2 fruit fly cellular contexts compared by ENCODE assay signal in the genomic region with DNA sequence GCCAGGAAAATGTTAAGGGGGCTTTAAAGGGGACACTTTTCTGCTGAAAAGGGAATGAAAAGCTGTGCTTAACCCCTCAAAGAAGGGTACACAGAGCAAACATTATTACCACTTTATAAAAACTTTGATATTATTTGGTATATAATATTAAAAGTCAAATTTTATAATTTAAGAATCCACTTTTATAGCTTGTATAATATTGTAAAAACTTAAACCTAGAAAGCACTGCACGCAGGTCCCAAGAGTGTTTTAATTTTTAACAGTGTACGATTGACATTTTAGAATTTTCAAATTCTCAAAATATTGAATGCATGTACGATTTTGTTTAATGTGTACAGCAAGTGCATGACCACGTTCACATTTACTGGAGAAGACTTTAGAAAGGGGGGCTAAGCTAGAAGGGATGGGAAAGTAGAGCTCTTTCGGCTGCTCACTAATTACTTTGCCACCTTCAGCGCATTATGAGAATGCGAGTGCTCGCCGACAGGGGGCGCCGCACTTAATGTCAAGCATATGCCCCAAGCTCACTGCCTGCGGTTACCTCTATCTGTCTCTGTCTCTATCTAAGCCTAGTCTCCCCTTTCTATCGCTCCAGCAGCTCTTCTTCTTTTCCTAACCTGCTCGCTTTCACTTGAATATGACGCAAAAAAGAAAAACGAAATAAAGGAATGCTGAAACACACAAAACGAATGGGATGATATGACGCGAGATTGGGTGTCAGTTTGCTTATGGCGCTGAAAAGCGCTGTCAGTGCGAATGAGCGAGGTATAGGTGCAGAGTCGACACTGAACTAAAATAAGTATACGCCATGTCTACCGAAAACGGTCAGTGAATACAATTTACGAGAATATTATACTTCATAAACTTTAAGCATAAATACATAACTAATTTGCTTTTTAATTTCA.
TF ChIP-seq lines count a peak whose summit lies in the region.

No protein-coding gene starts in this region.

TF ChIP-seq in whole organism, embryonic, 481 proteins besides CTCF, POLR2A, EP300 and RAD21 (continued from another document and continues in another):
- TF ChIP-seq sima (GFP tag; optimal IDR thresholded peaks at IDR 0.05; lab: Kevin White, UChicago) = no peak
- 0 out of 2 replicates have a peak, but pooled peaks have one; percentile 29 for TF ChIP-seq chm (GFP tag; IDR thresholded peaks at IDR 0.05; lab: Robert Waterston, UW)
- no peak for TF ChIP-seq nerfin-1 (tag; optimal IDR thresholded peaks at IDR 0.05; lab: Kevin White, UChicago)
- no peak for TF ChIP-seq CG2129 (GFP tag; IDR thresholded peaks at IDR 0.05; lab: Robert Waterston, UW; ENCODE audit: partially characterized antibody)
- TF ChIP-seq CG6175 (GFP tag; IDR thresholded peaks at IDR 0.05; lab: Robert Waterston, UW) = no peak
- TF ChIP-seq pfk (GFP tag; optimal IDR thresholded peaks at IDR 0.05; lab: Kevin White, UChicago) = no peak
- no peak for TF ChIP-seq bowl (GFP tag; IDR thresholded peaks at IDR 0.05; lab: Robert Waterston, UW)
- 0 out of 2 replicates have a peak, but pooled peaks have one; percentile 10 for TF ChIP-seq onecut (GFP tag; IDR thresholded peaks at IDR 0.05; lab: Robert Waterston, UW)
- no peak for TF ChIP-seq CG13894 (tag; optimal IDR thresholded peaks at IDR 0.05; lab: Kevin White, UChicago)
- no peak for TF ChIP-seq H2.0 (GFP tag; IDR thresholded peaks at IDR 0.05; lab: Robert Waterston, UW)
- TF ChIP-seq nmo (GFP tag; optimal IDR thresholded peaks at IDR 0.05; lab: Kevin White, UChicago) = peak; percentile 36
- no peak for TF ChIP-seq CG8765 (GFP tag; IDR thresholded peaks at IDR 0.05; lab: Robert Waterston, UW)
- TF ChIP-seq D (optimal IDR thresholded peaks at IDR 0.05; lab: Kevin White, UChicago) = no peak
- TF ChIP-seq D (GFP tag; optimal IDR thresholded peaks at IDR 0.05; lab: Kevin White, UChicago) = peak; percentile 9
- TF ChIP-seq ttk (GFP tag; IDR thresholded peaks at IDR 0.05; lab: Robert Waterston, UW) = no peak
- TF ChIP-seq CG4707 (GFP tag; optimal IDR thresholded peaks at IDR 0.05; lab: Kevin White, UChicago) = no peak
- TF ChIP-seq nerfin-2 (GFP tag; IDR thresholded peaks at IDR 0.05; lab: Robert Waterston, UW; ENCODE audit: partially characterized antibody) = no peak
- no peak for TF ChIP-seq hth (optimal IDR thresholded peaks at IDR 0.05; lab: Kevin White, UChicago)
- TF ChIP-seq CG18599 (GFP tag; optimal IDR thresholded peaks at IDR 0.05; lab: Kevin White, UChicago) = peak; percentile 53
- TF ChIP-seq org-1 (GFP tag; optimal IDR thresholded peaks at IDR 0.05; lab: Kevin White, UChicago) = no peak
- no peak for TF ChIP-seq CG12219 (GFP tag; optimal IDR thresholded peaks at IDR 0.05; lab: Kevin White, UChicago)
- TF ChIP-seq Ptx1 (GFP tag; IDR thresholded peaks at IDR 0.05; lab: Robert Waterston, UW) = no peak
- TF ChIP-seq CG3407 (GFP tag; optimal IDR thresholded peaks at IDR 0.05; lab: Kevin White, UChicago) = no peak
- TF ChIP-seq Hr39 (optimal IDR thresholded peaks at IDR 0.05; lab: Kevin White, UChicago) = no peak
- TF ChIP-seq CG15601 (tag; optimal IDR thresholded peaks at IDR 0.05; lab: Kevin White, UChicago) = no peak
- peak; percentile 11; the same call in 1 of the 2 replicates for TF ChIP-seq Ada2b (GFP tag; IDR thresholded peaks at IDR 0.05; lab: Robert Waterston, UW)
- no peak for TF ChIP-seq CG18476 (GFP tag; optimal IDR thresholded peaks at IDR 0.05; lab: Kevin White, UChicago)
- TF ChIP-seq CG14710 (tag; optimal IDR thresholded peaks at IDR 0.05; lab: Kevin White, UChicago) = peak; percentile 13
- 0 out of 3 replicates have a peak, but pooled peaks have one; percentile 17 for TF ChIP-seq CG11456 (GFP tag; IDR thresholded peaks at IDR 0.05; lab: Robert Waterston, UW)
- TF ChIP-seq Hmr (GFP tag; optimal IDR thresholded peaks at IDR 0.05; lab: Kevin White, UChicago) = peak; percentile 7
- peak; percentile 39 for TF ChIP-seq lab (GFP tag; optimal IDR thresholded peaks at IDR 0.05; lab: Kevin White, UChicago)
- TF ChIP-seq maf-S (GFP tag; optimal IDR thresholded peaks at IDR 0.05; lab: Kevin White, UChicago) = no peak
- TF ChIP-seq CkIIα-i1 (GFP tag; IDR thresholded peaks at IDR 0.05; lab: Robert Waterston, UW) = no peak
- no peak for TF ChIP-seq CG7786 (GFP tag; optimal IDR thresholded peaks at IDR 0.05; lab: Kevin White, UChicago)
- no peak for TF ChIP-seq cg (GFP tag; optimal IDR thresholded peaks at IDR 0.05; lab: Kevin White, UChicago)
- 0 out of 3 replicates have a peak, but pooled peaks have one; percentile 32 for TF ChIP-seq otp (GFP tag; IDR thresholded peaks at IDR 0.05; lab: Robert Waterston, UW)
- TF ChIP-seq dm (GFP tag; optimal IDR thresholded peaks at IDR 0.05; lab: Kevin White, UChicago) = no peak
- no peak for TF ChIP-seq fd64A (GFP tag; optimal IDR thresholded peaks at IDR 0.05; lab: Kevin White, UChicago)
- TF ChIP-seq Nf-YB (GFP tag; optimal IDR thresholded peaks at IDR 0.05; lab: Kevin White, UChicago) = no peak
- TF ChIP-seq CG8359 (GFP tag; optimal IDR thresholded peaks at IDR 0.05; lab: Kevin White, UChicago; ENCODE audit: borderline replicate concordance) = no peak
- no peak for TF ChIP-seq CG5180 (GFP tag; optimal IDR thresholded peaks at IDR 0.05; lab: Kevin White, UChicago)
- no peak for TF ChIP-seq CG11247 (GFP tag; IDR thresholded peaks at IDR 0.05; lab: Robert Waterston, UW)
- TF ChIP-seq Hr3 (GFP tag; optimal IDR thresholded peaks at IDR 0.05; lab: Kevin White, UChicago) = no peak
- no peak for TF ChIP-seq E2f2 (GFP tag; IDR thresholded peaks at IDR 0.05; lab: Robert Waterston, UW)
- TF ChIP-seq CG5245 (GFP tag; optimal IDR thresholded peaks at IDR 0.05; lab: Kevin White, UChicago) = no peak
- TF ChIP-seq sug (tag; optimal IDR thresholded peaks at IDR 0.05; lab: Kevin White, UChicago) = no peak
- no peak for TF ChIP-seq Sox100B (GFP tag; optimal IDR thresholded peaks at IDR 0.05; lab: Kevin White, UChicago)
- 0 out of 2 replicates have a peak, but pooled peaks have one; percentile 24 for TF ChIP-seq CG16779 (GFP tag; IDR thresholded peaks at IDR 0.05; lab: Robert Waterston, UW)
- TF ChIP-seq Nf-YC (tag; optimal IDR thresholded peaks at IDR 0.05; lab: Kevin White, UChicago) = no peak
- no peak for TF ChIP-seq CrebB (tag; optimal IDR thresholded peaks at IDR 0.05; lab: Kevin White, UChicago)
- TF ChIP-seq CG17802 (tag; optimal IDR thresholded peaks at IDR 0.05; lab: Kevin White, UChicago) = no peak
- TF ChIP-seq CG3995 (GFP tag; optimal IDR thresholded peaks at IDR 0.05; lab: Kevin White, UChicago) = no peak
- TF ChIP-seq CG1602 (GFP tag; optimal IDR thresholded peaks at IDR 0.05; lab: Kevin White, UChicago) = no peak
- TF ChIP-seq CG7271 (tag; optimal IDR thresholded peaks at IDR 0.05; lab: Kevin White, UChicago) = no peak
- TF ChIP-seq slbo (GFP tag; IDR thresholded peaks at IDR 0.05; lab: Robert Waterston, UW) = no peak
- TF ChIP-seq chn (GFP tag; optimal IDR thresholded peaks at IDR 0.05; lab: Kevin White, UChicago) = no peak
- TF ChIP-seq Rx (GFP tag; IDR thresholded peaks at IDR 0.05; lab: Robert Waterston, UW) = no peak
- no peak for TF ChIP-seq CG14667 (GFP tag; IDR thresholded peaks at IDR 0.05; lab: Robert Waterston, UW)
- no peak for TF ChIP-seq CG30403 (GFP tag; optimal IDR thresholded peaks at IDR 0.05; lab: Kevin White, UChicago)
- TF ChIP-seq rib (GFP tag; IDR thresholded peaks at IDR 0.05; lab: Robert Waterston, UW) = no peak
- TF ChIP-seq oc (tag; optimal IDR thresholded peaks at IDR 0.05; lab: Kevin White, UChicago) = peak; percentile 3
- TF ChIP-seq Lhr (GFP tag; optimal IDR thresholded peaks at IDR 0.05; lab: Kevin White, UChicago) = no peak

TF ChIP-seq in whole organism, prepupa, 60 proteins besides CTCF, POLR2A, EP300 and RAD21 (continued from another document):
- TF ChIP-seq eg (GFP tag; IDR thresholded peaks at IDR 0.05; lab: Robert Waterston, UW) = peak; percentile 46; the same call in 2 of the 3 replicates
- TF ChIP-seq CG3919 (GFP tag; optimal IDR thresholded peaks at IDR 0.05; lab: Kevin White, UChicago) = peak; percentile 33
- TF ChIP-seq CG10669 (GFP tag; optimal IDR thresholded peaks at IDR 0.05; lab: Kevin White, UChicago) = peak; percentile 19
- peak; percentile 4 for TF ChIP-seq Met (GFP tag; optimal IDR thresholded peaks at IDR 0.05; lab: Kevin White, UChicago)
- 0 out of 3 replicates have a peak, but pooled peaks have one; percentile 12 for TF ChIP-seq CG8119 (GFP tag; IDR thresholded peaks at IDR 0.05; lab: Robert Waterston, UW)
- TF ChIP-seq CG6163 (GFP tag; IDR thresholded peaks at IDR 0.05; lab: Robert Waterston, UW) = peak; percentile 66; the same call in 2 of the 3 replicates
- TF ChIP-seq vri (GFP tag; optimal IDR thresholded peaks at IDR 0.05; lab: Kevin White, UChicago) = no peak
- TF ChIP-seq ss (GFP tag; optimal IDR thresholded peaks at IDR 0.05; lab: Kevin White, UChicago) = no peak
- TF ChIP-seq Hr39 (GFP tag; optimal IDR thresholded peaks at IDR 0.05; lab: Kevin White, UChicago) = no peak
- TF ChIP-seq CG11902 (GFP tag; optimal IDR thresholded peaks at IDR 0.05; lab: Kevin White, UChicago) = no peak
- TF ChIP-seq lz (GFP tag; optimal IDR thresholded peaks at IDR 0.05; lab: Kevin White, UChicago) = no peak
- TF ChIP-seq Ets96B (tag; optimal IDR thresholded peaks at IDR 0.05; lab: Kevin White, UChicago) = peak; percentile 1
- no peak for TF ChIP-seq fkh (GFP tag; optimal IDR thresholded peaks at IDR 0.05; lab: Kevin White, UChicago)
- no peak for TF ChIP-seq Sox102F (GFP tag; optimal IDR thresholded peaks at IDR 0.05; lab: Kevin White, UChicago)
- TF ChIP-seq CG3032 (tag; optimal IDR thresholded peaks at IDR 0.05; lab: Kevin White, UChicago) = peak; percentile 40
- no peak for TF ChIP-seq CG6792 (GFP tag; optimal IDR thresholded peaks at IDR 0.05; lab: Kevin White, UChicago)
- TF ChIP-seq CG6854 (GFP tag; optimal IDR thresholded peaks at IDR 0.05; lab: Kevin White, UChicago) = no peak
- TF ChIP-seq CG9139 (GFP tag; optimal IDR thresholded peaks at IDR 0.05; lab: Kevin White, UChicago) = no peak
- TF ChIP-seq salr (GFP tag; optimal IDR thresholded peaks at IDR 0.05; lab: Kevin White, UChicago) = no peak
- peak; percentile 20 for TF ChIP-seq CG32006 (GFP tag; optimal IDR thresholded peaks at IDR 0.05; lab: Kevin White, UChicago)
- TF ChIP-seq CG6276 (GFP tag; optimal IDR thresholded peaks at IDR 0.05; lab: Kevin White, UChicago) = peak; percentile 18
- peak; percentile 9 for TF ChIP-seq achi (GFP tag; optimal IDR thresholded peaks at IDR 0.05; lab: Kevin White, UChicago)
- no peak for TF ChIP-seq Blimp-1 (GFP tag; optimal IDR thresholded peaks at IDR 0.05; lab: Kevin White, UChicago)
- no peak for TF ChIP-seq topi (GFP tag; optimal IDR thresholded peaks at IDR 0.05; lab: Kevin White, UChicago)
- peak; percentile 21 for TF ChIP-seq CG10631 (GFP tag; optimal IDR thresholded peaks at IDR 0.05; lab: Kevin White, UChicago)
